Worm (Caenorhabditis elegans) whole organism, late embryonic: ENCODE data around the gene phf-30.

Source experiments
- K09A11.1 ChIP-seq: sonication (generic microtip); optimal IDR thresholded peaks from 2 replicates; lab custom pipeline; 2017; ENCODE audit warnings: antibody characterized with exemption, mild to moderate bottlenecking, missing genetic modification characterization, missing compliant biosample characterization; ENCODE audit not compliant: insufficient read depth
- Y22D7AL.16 ChIP-seq: sonication (generic microtip); optimal IDR thresholded peaks from 2 replicates; lab custom pipeline; 2016; ENCODE audit warnings: missing genetic modification characterization, missing compliant biosample characterization
- ahr-1 ChIP-seq: sonication (generic microtip); optimal IDR thresholded peaks from 2 replicates; lab custom pipeline; 2016; ENCODE audit warnings: missing genetic modification characterization, missing compliant biosample characterization
- ama-1 ChIP-seq: fragments of 150-350 bp; optimal IDR thresholded peaks from 2 replicates; lab custom pipeline; 2014
- ceh-14 ChIP-seq: sonication (generic microtip); optimal IDR thresholded peaks from 2 replicates; lab custom pipeline; 2016; ENCODE audit warnings: missing genotype, missing genetic modification characterization, missing compliant biosample characterization
- ceh-19 ChIP-seq: fragments of 200-800 bp; sonication (Bioruptor generic); optimal IDR thresholded peaks from 2 replicates; lab custom pipeline; 2018; ENCODE audit warnings: mild to moderate bottlenecking, missing genetic modification characterization, missing compliant biosample characterization
- ceh-2 ChIP-seq: sonication (generic microtip); optimal IDR thresholded peaks from 2 replicates; lab custom pipeline; 2016; ENCODE audit warnings: missing genotype, missing genetic modification characterization, missing compliant biosample characterization
- ceh-24 ChIP-seq: sonication (generic microtip); optimal IDR thresholded peaks from 2 replicates; lab custom pipeline; 2016; ENCODE audit warnings: mild to moderate bottlenecking, missing genetic modification characterization, missing compliant biosample characterization
- ceh-45 ChIP-seq: fragments of 200-800 bp; sonication (Bioruptor generic); IDR thresholded peaks from 2 replicates; pipeline ENCODE4 v1.3.6; 2022; ENCODE audit warnings: missing genetic modification reagents, missing genetic modification characterization, missing compliant biosample characterization
- ceh-6 ChIP-seq: fragments of 200-800 bp; sonication (Bioruptor generic); optimal IDR thresholded peaks from 2 replicates; lab custom pipeline; 2018; ENCODE audit warnings: mild to moderate bottlenecking, missing genetic modification characterization, missing compliant biosample characterization
- ceh-9 ChIP-seq: sonication (generic microtip); optimal IDR thresholded peaks from 2 replicates; lab custom pipeline; 2016; ENCODE audit warnings: mild to moderate bottlenecking, missing genetic modification characterization, inconsistent platforms, missing compliant biosample characterization
- elt-4 ChIP-seq: sonication (generic microtip); optimal IDR thresholded peaks from 2 replicates; lab custom pipeline; 2016; ENCODE audit warnings: missing genetic modification characterization, missing compliant biosample characterization
- fkh-10 ChIP-seq: fragments of 150-350 bp; optimal IDR thresholded peaks from 2 replicates; lab custom pipeline; 2014; ENCODE audit warnings: missing biosample characterization, missing genetic modification reagents, missing genetic modification characterization
- fkh-6 ChIP-seq: sonication (generic microtip); optimal IDR thresholded peaks from 2 replicates; lab custom pipeline; 2016; ENCODE audit warnings: missing genetic modification characterization, missing compliant biosample characterization
- hlh-15 ChIP-seq: sonication (generic microtip); optimal IDR thresholded peaks from 2 replicates; lab custom pipeline; 2016; ENCODE audit warnings: missing genetic modification characterization, missing compliant biosample characterization
- hlh-30 ChIP-seq: sonication (generic microtip); optimal IDR thresholded peaks from 2 replicates; lab custom pipeline; 2017; ENCODE audit warnings: antibody characterized with exemption, missing genetic modification characterization, missing compliant biosample characterization; ENCODE audit not compliant: insufficient read depth
- hlh-8 ChIP-seq: sonication (generic microtip); optimal IDR thresholded peaks from 2 replicates; lab custom pipeline; 2016; ENCODE audit warnings: missing genotype, missing genetic modification characterization, missing compliant biosample characterization
- lim-6 ChIP-seq: sonication (generic microtip); optimal IDR thresholded peaks from 2 replicates; lab custom pipeline; 2016; ENCODE audit warnings: missing genetic modification characterization, missing compliant biosample characterization
- madf-2 ChIP-seq: sonication (generic microtip); optimal IDR thresholded peaks from 2 replicates; lab custom pipeline; 2017; ENCODE audit warnings: missing genetic modification characterization, missing compliant biosample characterization
- mec-3 ChIP-seq: sonication (generic microtip); optimal IDR thresholded peaks from 2 replicates; lab custom pipeline; 2016; ENCODE audit warnings: borderline replicate concordance, missing genetic modification characterization, missing compliant biosample characterization
- pax-1 ChIP-seq: fragments of 150-350 bp; optimal IDR thresholded peaks from 2 replicates; lab custom pipeline; 2014; ENCODE audit warnings: missing biosample characterization, missing genetic modification characterization
- pha-4 ChIP-seq: fragments of 150-350 bp; optimal IDR thresholded peaks from 2 replicates; lab custom pipeline; 2018; ENCODE audit warnings: missing biosample characterization, missing genetic modification reagents, missing genetic modification characterization
- pqm-1 ChIP-seq: sonication (generic microtip); optimal IDR thresholded peaks from 2 replicates; lab custom pipeline; 2016; ENCODE audit warnings: missing genetic modification characterization, missing compliant biosample characterization
- ref-2 ChIP-seq: sonication (generic microtip); optimal IDR thresholded peaks from 2 replicates; lab custom pipeline; 2016; ENCODE audit warnings: missing genetic modification characterization, missing compliant biosample characterization
- rnt-1 ChIP-seq: sonication (generic microtip); optimal IDR thresholded peaks from 2 replicates; lab custom pipeline; 2016; ENCODE audit warnings: missing genetic modification characterization, missing compliant biosample characterization
- sdc-2 ChIP-seq: sonication (generic microtip); optimal IDR thresholded peaks from 2 replicates; lab custom pipeline; 2016; ENCODE audit warnings: missing genotype, missing genetic modification characterization, missing compliant biosample characterization
- sox-2 ChIP-seq: fragments of 200-800 bp; sonication (Bioruptor generic); IDR thresholded peaks from 2 replicates; pipeline ENCODE4 v1.3.6; 2022; ENCODE audit warnings: missing genetic modification reagents, missing genetic modification characterization, missing compliant biosample characterization
- sox-4 ChIP-seq: sonication (generic microtip); optimal IDR thresholded peaks from 2 replicates; lab custom pipeline; 2017; ENCODE audit warnings: mild to moderate bottlenecking, missing genetic modification characterization, inconsistent platforms, missing compliant biosample characterization
- syd-9 ChIP-seq: sonication (generic microtip); optimal IDR thresholded peaks from 2 replicates; lab custom pipeline; 2016; ENCODE audit warnings: mild to moderate bottlenecking, missing genetic modification characterization, moderate library complexity, missing compliant biosample characterization
- tbx-2 ChIP-seq: sonication (generic microtip); optimal IDR thresholded peaks from 2 replicates; lab custom pipeline; 2016; ENCODE audit warnings: missing genetic modification characterization, missing compliant biosample characterization
- tbx-7 ChIP-seq: sonication (generic microtip); optimal IDR thresholded peaks from 2 replicates; lab custom pipeline; 2016; ENCODE audit warnings: missing genotype, missing genetic modification characterization, missing compliant biosample characterization
- ttx-3 ChIP-seq: sonication (generic microtip); optimal IDR thresholded peaks from 2 replicates; lab custom pipeline; 2016; ENCODE audit warnings: missing genetic modification reagents, missing genetic modification characterization, missing compliant biosample characterization
- unc-3 ChIP-seq, 2 experiments: fragments of 200-800 bp in 1 of 2; sonication (Bioruptor generic) in 1 of 2; sonication (generic microtip) in 1 of 2; conservative IDR thresholded peaks in 1 of 2; optimal IDR thresholded peaks in 1 of 2; 2 replicates each; pipeline versions ENCODE4 v1.3.6 to Lab custom; 2016 to 2022; ENCODE audit warnings: missing compliant biosample characterization in 2 of 2, missing genetic modification characterization in 2 of 2, missing genetic modification reagents in 1 of 2
- unc-42 ChIP-seq: sonication (generic microtip); optimal IDR thresholded peaks from 2 replicates; lab custom pipeline; 2016; ENCODE audit warnings: missing genotype, missing genetic modification characterization, missing compliant biosample characterization
- unc-86 ChIP-seq: sonication (generic microtip); optimal IDR thresholded peaks from 2 replicates; lab custom pipeline; 2016; ENCODE audit warnings: missing genetic modification characterization, missing compliant biosample characterization
- ztf-16 ChIP-seq: sonication (generic microtip); optimal IDR thresholded peaks from 2 replicates; lab custom pipeline; 2017; ENCODE audit warnings: missing genetic modification characterization, missing compliant biosample characterization

Gene phf-30

ce11 chrV:8507324-8507723 is 38.5 kb downstream of the phf-30 start, which contains the start of gene ZK994.6:
Gene ZK994.6 (minus strand): TSS chrV:8507424.
- TF ChIP-seq unc-3 (GFP tag; conservative IDR thresholded peaks at IDR 0.05; lab: Robert Waterston, UW) (no peak), unc-3 (tag; optimal IDR thresholded peaks at IDR 0.05; lab: Kevin White, UChicago) (no peak), pqm-1 (tag; lab: Kevin White, UChicago) (no peak), elt-4 (tag; lab: Kevin White, UChicago) (no peak), Y22D7AL.16 (tag; lab: Kevin White, UChicago) (no peak), ceh-45 (GFP tag; lab: Robert Waterston, UW) (no peak), syd-9 (tag; lab: Kevin White, UChicago) (no peak), ttx-3 (tag; lab: Kevin White, UChicago) (no peak), tbx-7 (tag; lab: Kevin White, UChicago) (no peak), rnt-1 (no peak), pha-4 (tag; lab: Kevin White, UChicago) (no peak)

- no peak for TF ChIP-seq sox-2 (GFP tag; lab: Robert Waterston, UW)
- TF ChIP-seq ceh-14, result no peak
- TF ChIP-seq unc-42, result no peak
- TF ChIP-seq pha-4 (tag; lab: Kevin White, UChicago), result no peak
- TF ChIP-seq ttx-3 (tag; lab: Kevin White, UChicago), result no peak
- TF ChIP-seq madf-2 (tag; lab: Kevin White, UChicago), result no peak
- no peak for TF ChIP-seq fkh-6
- TF ChIP-seq sdc-2 (tag; lab: Kevin White, UChicago), result no peak
- no peak for TF ChIP-seq sox-4 (tag; lab: Kevin White, UChicago)
- TF ChIP-seq K09A11.1, result no peak
- no peak for TF ChIP-seq elt-4 (tag; lab: Kevin White, UChicago)
- TF ChIP-seq ceh-2 (tag; lab: Kevin White, UChicago), result no peak
- TF ChIP-seq ztf-16, result no peak
- TF ChIP-seq ref-2, result no peak
- no peak for TF ChIP-seq tbx-2 (tag; lab: Kevin White, UChicago)
- TF ChIP-seq, all 69 proteins: peak for 0
Observed at ce11 chrV:8513361-8513760, 44.5 kb downstream of the phf-30 start, which contains the start of gene F45F2.9. Gene F45F2.9 (minus strand): TSS chrV:8513461.

- TF ChIP-seq fkh-10 (no peak), ceh-6 (GFP tag; lab: Kevin White, UChicago) (no peak), hlh-15 (tag; lab: Kevin White, UChicago) (no peak), ceh-24 (tag; lab: Kevin White, UChicago) (no peak), unc-86 (no peak), sox-2 (GFP tag; lab: Robert Waterston, UW) (no peak), elt-4 (tag; lab: Kevin White, UChicago) (no peak), ama-1 (lab: Kevin White, UChicago) (no peak)
- TF ChIP-seq, all 69 proteins: peak for 0
Observed at ce11 chrV:8516426-8516825, 47.6 kb downstream of the phf-30 start.

ce11 chrV:8517711-8518110 is 48.9 kb downstream of the phf-30 start:
- TF ChIP-seq lim-6 (tag; lab: Kevin White, UChicago), result no peak
- TF ChIP-seq ceh-14, result no peak
- TF ChIP-seq ama-1 (lab: Kevin White, UChicago), result no peak
- no peak for TF ChIP-seq K09A11.1
- no peak for TF ChIP-seq hlh-30 (tag; lab: Kevin White, UChicago)
- TF ChIP-seq hlh-8, result no peak
- TF ChIP-seq ahr-1, result no peak
- TF ChIP-seq ttx-3 (tag; lab: Kevin White, UChicago), result no peak
- no peak for TF ChIP-seq unc-42
- TF ChIP-seq ceh-24 (tag; lab: Kevin White, UChicago), result no peak
- no peak for TF ChIP-seq mec-3 (tag; lab: Kevin White, UChicago)
- no peak for TF ChIP-seq ceh-9 (tag; lab: Kevin White, UChicago)
- TF ChIP-seq ceh-19 (GFP tag; lab: Kevin White, UChicago), result no peak
- no peak for TF ChIP-seq sox-2 (GFP tag; lab: Robert Waterston, UW)
- TF ChIP-seq tbx-2 (tag; lab: Kevin White, UChicago), result no peak
- TF ChIP-seq unc-3 (GFP tag; conservative IDR thresholded peaks at IDR 0.05; lab: Robert Waterston, UW), result no peak
- no peak for TF ChIP-seq unc-3 (tag; optimal IDR thresholded peaks at IDR 0.05; lab: Kevin White, UChicago)
- TF ChIP-seq ceh-45 (GFP tag; lab: Robert Waterston, UW), result no peak
- TF ChIP-seq pax-1 (tag; lab: Kevin White, UChicago), result no peak
- TF ChIP-seq sox-4 (tag; lab: Kevin White, UChicago), result no peak
- TF ChIP-seq unc-86, result no peak
- TF ChIP-seq, all 69 proteins: peak for 0
